Worm (Caenorhabditis elegans) whole organism, mixed stage, embryonic: ENCODE results near the gene sumv-2.

Experiments
- bed-3 ChIP-seq: fragments of 200-800 bp; sonication (Bioruptor generic); optimal IDR thresholded peaks from 3 replicates; lab custom pipeline; 2018; ENCODE audit warnings: mild to moderate bottlenecking, missing genetic modification characterization, moderate library complexity, missing compliant biosample characterization
- blmp-1 ChIP-seq: fragments of 150-350 bp; optimal IDR thresholded peaks from 2 replicates; lab custom pipeline; 2014; ENCODE audit warnings: missing biosample characterization, missing genetic modification characterization
- ceh-39 ChIP-seq: fragments of 150-350 bp; optimal IDR thresholded peaks from 2 replicates; lab custom pipeline; 2014; ENCODE audit warnings: missing biosample characterization, missing genetic modification characterization
- ceh-43 ChIP-seq: fragments of 200-800 bp; sonication (Bioruptor generic); optimal IDR thresholded peaks from 2 replicates; lab custom pipeline; 2018; ENCODE audit warnings: mild to moderate bottlenecking, missing genetic modification characterization, moderate library complexity, missing compliant biosample characterization
- ceh-83 ChIP-seq: fragments of 200-800 bp; sonication (Bioruptor generic); optimal IDR thresholded peaks from 2 replicates; lab custom pipeline; 2018; ENCODE audit warnings: mild to moderate bottlenecking, missing genetic modification characterization, missing compliant biosample characterization
- ces-1 ChIP-seq: fragments of 150-350 bp; optimal IDR thresholded peaks from 2 replicates; lab custom pipeline; 2014; ENCODE audit warnings: missing biosample characterization, missing genetic modification reagents, missing genetic modification characterization
- cnd-1 ChIP-seq: fragments of 200-800 bp; sonication (Bioruptor generic); optimal IDR thresholded peaks from 2 replicates; lab custom pipeline; 2018; ENCODE audit warnings: mild to moderate bottlenecking, missing genetic modification characterization, missing compliant biosample characterization
- drap-1 ChIP-seq: fragments of 200-800 bp; sonication (Bioruptor generic); optimal IDR thresholded peaks from 3 replicates; lab custom pipeline; 2018; ENCODE audit warnings: mild to moderate bottlenecking, missing genetic modification characterization, missing compliant biosample characterization
- elt-3 ChIP-seq: fragments of 150-350 bp; optimal IDR thresholded peaks from 2 replicates; lab custom pipeline; 2014; ENCODE audit warnings: missing biosample characterization, missing genetic modification characterization
- flh-1 ChIP-seq: fragments of 200-800 bp; sonication (Bioruptor generic); optimal IDR thresholded peaks from 2 replicates; lab custom pipeline; 2018; ENCODE audit warnings: mild to moderate bottlenecking, missing genetic modification characterization, moderate library complexity, missing compliant biosample characterization
- ham-2 ChIP-seq: fragments of 200-800 bp; sonication (Bioruptor generic); optimal IDR thresholded peaks from 2 replicates; lab custom pipeline; 2018; ENCODE audit warnings: mild to moderate bottlenecking, missing genetic modification characterization, missing compliant biosample characterization
- hlh-1 ChIP-seq: fragments of 150-350 bp; optimal IDR thresholded peaks from 2 replicates; lab custom pipeline; 2014; ENCODE audit warnings: missing biosample characterization, missing genetic modification reagents, missing genetic modification characterization
- lin-13 ChIP-seq: fragments of 150-350 bp; optimal IDR thresholded peaks from 2 replicates; lab custom pipeline; 2014; ENCODE audit warnings: missing biosample characterization, missing genetic modification characterization
- lin-32 ChIP-seq: fragments of 200-800 bp; sonication (Bioruptor generic); optimal IDR thresholded peaks from 2 replicates; lab custom pipeline; 2018; ENCODE audit warnings: mild to moderate bottlenecking, missing genetic modification characterization, missing compliant biosample characterization
- lsy-2 ChIP-seq: fragments of 150-350 bp; optimal IDR thresholded peaks from 2 replicates; lab custom pipeline; 2014; ENCODE audit warnings: missing biosample characterization, missing genetic modification characterization
- mab-5 ChIP-seq: fragments of 150-350 bp; optimal IDR thresholded peaks from 2 replicates; lab custom pipeline; 2014; ENCODE audit warnings: missing biosample characterization, missing genetic modification characterization
- mep-1 ChIP-seq: fragments of 150-350 bp; optimal IDR thresholded peaks from 2 replicates; lab custom pipeline; 2017; ENCODE audit warnings: missing biosample characterization, missing genetic modification reagents, missing genetic modification characterization, inconsistent platforms
- mls-2 ChIP-seq: sonication (generic microtip); optimal IDR thresholded peaks from 2 replicates; lab custom pipeline; 2016; ENCODE audit warnings: mild to moderate bottlenecking, missing genetic modification characterization, moderate library complexity, missing compliant biosample characterization
- nhr-12 ChIP-seq: fragments of 150-350 bp; optimal IDR thresholded peaks from 2 replicates; lab custom pipeline; 2014; ENCODE audit warnings: missing biosample characterization, missing genetic modification characterization
- nhr-2 ChIP-seq: fragments of 150-350 bp; optimal IDR thresholded peaks from 2 replicates; lab custom pipeline; 2014; ENCODE audit warnings: missing biosample characterization, missing genetic modification characterization
- nhr-28 ChIP-seq: fragments of 150-350 bp; optimal IDR thresholded peaks from 2 replicates; lab custom pipeline; 2014; ENCODE audit warnings: missing biosample characterization, missing genetic modification characterization
- nhr-76 ChIP-seq: sonication (generic microtip); optimal IDR thresholded peaks from 2 replicates; lab custom pipeline; 2017; ENCODE audit warnings: missing biosample characterization, missing genetic modification characterization
- pha-4 ChIP-seq: fragments of 150-350 bp; optimal IDR thresholded peaks from 2 replicates; lab custom pipeline; 2018; ENCODE audit warnings: missing biosample characterization, missing genetic modification reagents, missing genetic modification characterization
- sem-2 ChIP-seq: fragments of 200-800 bp; sonication (Bioruptor generic); optimal IDR thresholded peaks from 2 replicates; lab custom pipeline; 2018; ENCODE audit warnings: mild to moderate bottlenecking, missing genetic modification characterization, missing compliant biosample characterization
- snpc-4 ChIP-seq: fragments of 150-350 bp; optimal IDR thresholded peaks from 2 replicates; lab custom pipeline; 2014; ENCODE audit warnings: missing biosample characterization, missing genetic modification characterization
- unc-39 ChIP-seq: fragments of 150-350 bp; optimal IDR thresholded peaks from 2 replicates; lab custom pipeline; 2014; ENCODE audit warnings: missing biosample characterization, missing genetic modification characterization
- unc-62 ChIP-seq: fragments of 150-350 bp; optimal IDR thresholded peaks from 2 replicates; lab custom pipeline; 2014; ENCODE audit warnings: missing biosample characterization, missing genetic modification reagents, missing genetic modification characterization
- zip-8 ChIP-seq: fragments of 150-350 bp; optimal IDR thresholded peaks from 2 replicates; lab custom pipeline; 2014; ENCODE audit warnings: missing biosample characterization, missing genetic modification characterization
- ztf-11 ChIP-seq: fragments of 150-350 bp; optimal IDR thresholded peaks from 2 replicates; lab custom pipeline; 2014; ENCODE audit warnings: missing biosample characterization, missing genetic modification characterization

Gene sumv-2

DNA sequence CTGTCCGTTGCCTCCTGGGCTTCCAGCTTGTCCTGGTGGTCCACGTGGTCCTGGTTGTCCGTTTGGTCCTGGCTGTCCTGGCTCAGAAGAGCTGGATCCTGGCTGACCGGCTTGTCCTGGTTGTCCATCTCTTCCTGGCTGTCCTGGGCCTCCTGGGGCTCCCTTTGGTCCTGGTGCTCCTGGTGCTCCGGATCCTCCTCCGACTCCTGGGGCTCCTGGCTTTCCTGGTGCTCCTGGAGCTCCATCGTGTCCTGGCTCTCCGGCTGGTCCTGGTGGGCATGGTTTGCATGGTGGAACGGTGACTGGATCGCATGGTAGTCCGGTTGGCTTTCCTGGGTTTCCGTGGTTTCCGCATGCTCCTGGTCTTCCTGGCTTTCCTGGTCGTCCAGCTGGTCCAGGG lies 35.7 kb downstream of the sumv-2 start:
- TF ChIP-seq lin-13 (tag; lab: Kevin White, UChicago) (no peak), ham-2 (GFP tag; lab: Kevin White, UChicago) (no peak), sem-2 (no peak), mep-1 (tag; lab: Kevin White, UChicago) (no peak), bed-3 (GFP tag; lab: Kevin White, UChicago) (no peak), nhr-2 (tag; lab: Kevin White, UChicago) (no peak), snpc-4 (tag; lab: Kevin White, UChicago) (no peak), unc-39 (tag; lab: Kevin White, UChicago) (no peak), flh-1 (GFP tag; lab: Kevin White, UChicago) (no peak), nhr-76 (no peak), ceh-83 (GFP tag; lab: Kevin White, UChicago) (no peak), unc-62 (GFP tag; lab: Kevin White, UChicago) (no peak)

DNA sequence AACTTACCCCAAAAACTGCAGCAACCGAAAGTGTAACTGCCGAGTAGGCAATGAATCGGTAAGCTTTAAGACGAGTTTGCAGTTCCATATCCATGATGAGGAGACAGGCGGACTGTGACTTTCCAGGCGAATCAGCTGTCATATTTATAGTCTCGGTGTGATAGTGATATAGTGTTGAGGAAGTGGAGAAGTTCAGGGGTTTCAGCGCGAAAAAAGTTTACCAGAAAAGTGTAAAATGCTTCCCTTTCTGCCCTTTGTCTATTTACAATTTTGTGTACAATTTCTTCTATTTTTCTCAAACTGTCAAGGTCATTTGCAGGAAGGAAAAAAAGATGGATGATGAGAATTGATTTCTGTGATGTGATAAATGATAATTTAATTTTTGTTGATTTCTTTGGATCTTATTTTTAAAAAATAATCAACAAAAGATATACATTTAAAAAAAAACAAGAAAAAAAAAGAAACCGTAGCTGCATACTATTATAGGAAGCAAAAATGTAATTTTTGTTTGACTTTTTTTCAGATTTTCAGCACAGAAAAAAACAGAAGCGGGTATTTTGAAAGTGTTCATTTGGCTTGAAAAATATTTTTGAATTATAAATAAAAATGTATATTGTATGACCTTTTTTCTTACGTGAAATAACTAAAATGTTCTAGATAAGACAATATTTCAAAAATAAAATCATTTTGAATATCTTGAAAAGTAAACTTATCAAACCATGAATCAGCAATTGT lies 36.7 kb downstream of the sumv-2 start, which contains the start of the genes col-139 and F41F3.1:
Gene col-139, minus strand, starts transcription at position 101 of the 735 bp plus-strand sequence.
Gene F41F3.1, plus strand, starts transcription at position 685 of the 735 bp plus-strand sequence.
- TF ChIP-seq nhr-12 (tag; lab: Kevin White, UChicago) (no peak), flh-1 (GFP tag; lab: Kevin White, UChicago) (no peak), snpc-4 (tag; lab: Kevin White, UChicago) (no peak), ces-1 (GFP tag; lab: Kevin White, UChicago) (no peak), lsy-2 (tag; lab: Kevin White, UChicago) (no peak), unc-39 (tag; lab: Kevin White, UChicago) (no peak), lin-13 (tag; lab: Kevin White, UChicago) (no peak)

DNA sequence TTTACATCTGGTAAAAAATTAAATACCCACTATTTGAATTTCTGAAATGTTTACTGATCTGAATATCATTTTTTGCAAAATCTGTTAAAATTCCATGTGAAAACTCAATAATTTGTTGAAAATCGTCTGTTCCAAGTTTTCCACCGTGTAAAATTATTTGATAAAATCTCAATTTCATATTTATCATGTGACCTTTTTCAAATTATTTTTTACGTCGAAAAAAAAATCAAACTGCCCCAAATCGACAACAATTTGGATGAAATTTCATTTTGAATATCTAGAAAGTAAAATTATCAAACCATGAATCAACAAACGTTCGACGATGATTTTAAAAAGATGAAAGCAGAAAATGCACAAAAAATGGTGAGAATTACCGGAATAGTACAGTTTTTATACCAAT lies 37.8 kb downstream of the sumv-2 start, which contains the start of gene F41F3.9:
Gene F41F3.9, plus strand, starts transcription at position 301 of the 400 bp plus-strand sequence.
- TF ChIP-seq nhr-28 (tag; lab: Kevin White, UChicago) = no peak
- TF ChIP-seq cnd-1 = no peak
- no peak for TF ChIP-seq lin-32
- no peak for TF ChIP-seq ceh-39
- no peak for TF ChIP-seq zip-8 (tag; lab: Kevin White, UChicago)
- no peak for TF ChIP-seq mls-2 (tag; lab: Kevin White, UChicago)
- no peak for TF ChIP-seq pha-4 (tag; lab: Kevin White, UChicago)

DNA sequence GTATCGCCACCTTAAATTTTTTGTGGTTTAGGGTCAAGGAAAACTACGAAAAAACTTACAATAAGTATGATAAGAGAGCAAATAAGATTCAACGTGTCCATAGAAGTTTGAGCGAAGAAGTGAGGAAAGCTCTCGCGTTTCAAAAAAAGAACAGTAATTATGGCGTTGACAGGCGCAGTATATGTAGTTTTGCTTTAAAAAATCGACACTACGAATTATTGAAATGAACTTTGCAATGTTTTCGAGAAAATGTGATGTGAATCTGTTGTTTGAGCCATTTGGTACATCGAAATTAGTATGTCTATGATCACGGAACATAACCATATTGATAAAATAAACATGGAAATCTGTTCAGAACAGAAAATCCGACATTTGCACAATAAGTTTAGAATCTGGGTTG lies 45.0 kb downstream of the sumv-2 start, which contains the start of gene srx-74:
Gene srx-74, minus strand, starts transcription at position 101 of the 400 bp plus-strand sequence.
- no peak for TF ChIP-seq lin-13 (tag; lab: Kevin White, UChicago)

DNA sequence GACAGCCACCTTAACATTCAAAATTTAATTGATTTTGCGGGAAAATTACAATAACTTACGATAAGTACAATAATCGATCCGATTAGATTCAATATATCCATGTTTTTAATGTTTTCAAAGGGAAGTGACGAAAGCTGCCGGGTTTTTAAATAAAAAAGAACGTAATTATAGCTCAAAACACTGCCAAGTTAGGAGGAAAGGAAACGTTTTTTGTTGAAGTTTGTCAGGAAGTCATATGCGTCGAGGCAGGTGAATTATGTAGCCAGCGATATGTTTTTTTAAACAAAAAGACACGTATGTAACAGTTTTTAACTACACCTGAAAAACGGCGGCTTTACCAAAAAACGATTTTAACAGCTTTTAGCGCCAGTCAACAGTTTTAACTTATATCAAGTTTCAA lies 48.3 kb downstream of the sumv-2 start, which contains the start of gene srx-73:
Gene srx-73, minus strand, starts transcription at position 101 of the 400 bp plus-strand sequence.
- no peak for TF ChIP-seq ceh-43
- no peak for TF ChIP-seq bed-3 (GFP tag; lab: Kevin White, UChicago)
- no peak for TF ChIP-seq ztf-11

DNA sequence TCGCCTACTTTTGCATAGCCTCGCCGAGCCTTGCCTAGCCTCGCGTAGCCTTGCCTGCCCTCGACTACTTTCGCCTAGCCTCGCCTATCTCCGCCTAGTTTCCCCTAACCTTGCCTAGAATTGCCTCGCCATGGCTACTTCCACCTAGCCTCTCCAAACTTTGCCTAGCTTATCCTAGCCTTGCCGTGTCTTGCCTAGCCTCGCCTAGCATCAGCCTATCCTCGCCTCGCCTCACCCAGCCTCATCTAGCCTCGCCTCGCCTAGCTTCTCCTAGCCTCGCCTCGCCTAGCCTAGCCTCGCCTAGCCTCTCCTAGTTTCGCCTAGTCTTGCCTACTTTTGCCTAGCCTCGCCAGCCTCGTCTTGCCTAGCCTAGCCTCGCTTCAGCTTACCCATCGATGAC lies 49.7 kb downstream of the sumv-2 start:
- TF ChIP-seq ham-2 (GFP tag; lab: Kevin White, UChicago) (peak; percentile 54), blmp-1 (tag; lab: Kevin White, UChicago) (no peak)
- TF ChIP-seq, all 35 proteins: peak for 1

DNA sequence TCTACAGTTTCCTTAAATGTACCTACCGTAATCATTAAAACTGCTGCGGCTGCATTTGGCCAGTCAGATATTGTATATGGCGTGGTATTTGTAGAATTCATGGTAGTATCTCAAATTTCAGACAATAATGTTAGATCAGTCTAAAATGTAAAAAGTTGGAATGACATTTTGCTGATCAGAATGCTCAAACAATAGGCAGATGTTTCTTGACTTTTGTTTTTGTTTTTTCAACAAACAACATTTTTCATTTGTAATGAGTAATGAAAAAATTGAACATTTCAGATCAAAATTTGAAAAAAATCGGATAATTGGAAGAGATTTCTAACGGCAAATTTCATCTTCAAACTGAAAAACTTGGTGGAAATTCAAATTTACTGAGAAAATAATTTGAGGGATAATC lies 51.3 kb downstream of the sumv-2 start, which contains the start of gene srx-77:
Gene srx-77, minus strand, starts transcription at position 101 of the 400 bp plus-strand sequence.
- TF ChIP-seq bed-3 (GFP tag; lab: Kevin White, UChicago) (no peak), hlh-1 (tag; lab: Kevin White, UChicago) (no peak), ztf-11 (no peak), nhr-76 (no peak), cnd-1 (no peak), mab-5 (tag; lab: Kevin White, UChicago) (no peak), unc-62 (GFP tag; lab: Kevin White, UChicago) (no peak), elt-3 (tag; lab: Kevin White, UChicago) (no peak), unc-39 (tag; lab: Kevin White, UChicago) (no peak), ceh-43 (no peak), drap-1 (GFP tag; lab: Kevin White, UChicago) (no peak), pha-4 (tag; lab: Kevin White, UChicago) (no peak)
- TF ChIP-seq, all 35 proteins: peak for 0
